Fruit fly (Drosophila melanogaster) Kc167 (cell line): ENCODE measurements around the gene Chrac-16.

Source experiments
- Myc ChIP-seq: fragments of >200 bp; optimal IDR thresholded peaks from 2 replicates; lab custom pipeline; 2017; ENCODE audit warnings: missing external identifiers
- h ChIP-seq: fragments of >200 bp; optimal IDR thresholded peaks from 3 replicates; lab custom pipeline; 2018; ENCODE audit warnings: missing external identifiers
- ttk ChIP-seq: sonication (Bioruptor generic); optimal IDR thresholded peaks from 2 replicates; lab custom pipeline; 2017; ENCODE audit warnings: missing external identifiers

dm6 chrX:12059495-12059894 lies 41.7 kb upstream of the Chrac-16 start, which contains the start of gene Muc11A:
- no peak for TF ChIP-seq ttk
- TF ChIP-seq Myc (lab: Kevin White, UChicago), result no peak
- TF ChIP-seq h (lab: Kevin White, UChicago), result no peak
